Worm (Caenorhabditis elegans) whole organism, L1 larva: Measurements from ENCODE around the gene F42A10.9.

Experiments
- C04F5.9 ChIP-seq: sonication (generic microtip); optimal IDR thresholded peaks from 2 replicates; lab custom pipeline; 2016; ENCODE audit warnings: missing genetic modification characterization, missing compliant biosample characterization
- C16A3.4 ChIP-seq: fragments of 150-350 bp; optimal IDR thresholded peaks from 2 replicates; lab custom pipeline; 2014; ENCODE audit warnings: missing biosample characterization, missing genetic modification characterization
- Y116A8C.19 ChIP-seq: sonication (generic microtip); optimal IDR thresholded peaks from 2 replicates; lab custom pipeline; 2016; ENCODE audit warnings: missing compliant biosample characterization, missing genetic modification characterization, borderline replicate concordance
- aha-1 ChIP-seq: fragments of 150-350 bp; optimal IDR thresholded peaks from 2 replicates; lab custom pipeline; 2014; ENCODE audit warnings: missing biosample characterization, missing genetic modification characterization
- blmp-1 ChIP-seq: fragments of 150-350 bp; optimal IDR thresholded peaks from 2 replicates; lab custom pipeline; 2014; ENCODE audit warnings: missing biosample characterization, missing genetic modification characterization
- ceh-82 ChIP-seq, 3 experiments: fragments of 150-350 bp in 1 of 3; sonication (generic microtip) in 2 of 3; optimal IDR thresholded peaks; 2 replicates each; lab custom pipeline; 2014 to 2017; ENCODE audit warnings: missing biosample characterization in 3 of 3, missing genetic modification characterization in 3 of 3
- dpl-1 ChIP-seq, 3 experiments: fragments of 150-350 bp in 2 of 3; sonication (generic microtip) in 1 of 3; optimal IDR thresholded peaks; 2 replicates each; lab custom pipeline; 2014 to 2017; ENCODE audit warnings: missing biosample characterization in 3 of 3, missing genetic modification characterization in 3 of 3, missing genetic modification reagents in 3 of 3
- elt-3 ChIP-seq, 6 experiments: fragments of 150-350 bp in 1 of 6; sonication (generic microtip); optimal IDR thresholded peaks; 2 replicates each; lab custom pipeline; 2017 to 2018; ENCODE audit warnings: missing biosample characterization in 6 of 6, missing genetic modification characterization in 6 of 6, inconsistent platforms in 1 of 6
- fkh-4 ChIP-seq: sonication (generic microtip); optimal IDR thresholded peaks from 2 replicates; lab custom pipeline; 2016; ENCODE audit warnings: missing compliant biosample characterization, missing genetic modification characterization, borderline replicate concordance
- grh-1 ChIP-seq: fragments of 200-800 bp; sonication (Bioruptor generic); IDR thresholded peaks from 2 replicates; pipeline ENCODE4 v1.3.6; 2022; ENCODE audit warnings: missing genetic modification reagents, missing genetic modification characterization, missing compliant biosample characterization
- hpl-2 ChIP-seq: fragments of 150-350 bp; optimal IDR thresholded peaks from 2 replicates; lab custom pipeline; 2014; ENCODE audit warnings: missing biosample characterization, missing genetic modification reagents, missing genetic modification characterization
- irx-1 ChIP-seq: sonication (generic microtip); optimal IDR thresholded peaks from 2 replicates; lab custom pipeline; 2016; ENCODE audit warnings: missing genetic modification characterization, missing compliant biosample characterization
- lin-35 ChIP-seq, 2 experiments: fragments of 150-350 bp; optimal IDR thresholded peaks; 2 replicates each; lab custom pipeline; 2014; ENCODE audit warnings: missing biosample characterization in 2 of 2, missing genetic modification characterization in 2 of 2, missing genetic modification reagents in 2 of 2
- lsy-2 ChIP-seq, 2 experiments: fragments of 150-350 bp; optimal IDR thresholded peaks; 2 replicates each; lab custom pipeline; 2014; ENCODE audit warnings: missing biosample characterization in 2 of 2, missing genetic modification characterization in 2 of 2
- mdl-1 ChIP-seq, 2 experiments: fragments of 150-350 bp; optimal IDR thresholded peaks; 2 replicates each; lab custom pipeline; 2014 to 2017; ENCODE audit warnings: missing biosample characterization in 2 of 2, missing genetic modification characterization in 2 of 2, inconsistent platforms in 1 of 2
- nhr-11 ChIP-seq: fragments of 150-350 bp; optimal IDR thresholded peaks from 2 replicates; lab custom pipeline; 2014; ENCODE audit warnings: missing biosample characterization, missing genetic modification characterization
- nhr-19 ChIP-seq: fragments of 200-800 bp; sonication (Bioruptor generic); conservative IDR thresholded peaks from 2 replicates; pipeline ENCODE4 v1.3.6; 2022; ENCODE audit warnings: missing genetic modification characterization, missing compliant biosample characterization
- nhr-20 ChIP-seq: sonication (generic microtip); optimal IDR thresholded peaks from 2 replicates; lab custom pipeline; 2016; ENCODE audit warnings: mild to moderate bottlenecking, missing genetic modification characterization, missing compliant biosample characterization
- nhr-76 ChIP-seq: sonication (generic microtip); optimal IDR thresholded peaks from 2 replicates; lab custom pipeline; 2017; ENCODE audit warnings: missing biosample characterization, missing genetic modification characterization
- nhr-84 ChIP-seq: sonication (generic microtip); optimal IDR thresholded peaks from 2 replicates; lab custom pipeline; 2017; ENCODE audit warnings: missing biosample characterization, missing genetic modification characterization
- nhr-85 ChIP-seq: sonication (generic microtip); peaks from one replicate; lab custom pipeline; 2016; ENCODE audit warnings: missing genetic modification characterization, inconsistent platforms, missing compliant biosample characterization
- snpc-4 ChIP-seq: fragments of 150-350 bp; optimal IDR thresholded peaks from 2 replicates; lab custom pipeline; 2014; ENCODE audit warnings: missing biosample characterization, missing genetic modification characterization
- sup-37 ChIP-seq: fragments of 200-800 bp; sonication (Bioruptor generic); optimal IDR thresholded peaks from 2 replicates; lab custom pipeline; 2018; ENCODE audit warnings: mild to moderate bottlenecking, missing genetic modification characterization, missing compliant biosample characterization
- tbx-2 ChIP-seq: sonication (generic microtip); optimal IDR thresholded peaks from 2 replicates; lab custom pipeline; 2016; ENCODE audit warnings: missing genetic modification characterization, missing compliant biosample characterization
- unc-130 ChIP-seq: fragments of 150-350 bp; optimal IDR thresholded peaks from 2 replicates; lab custom pipeline; 2017; ENCODE audit warnings: missing biosample characterization, missing genetic modification characterization, inconsistent platforms
- zag-1 ChIP-seq: fragments of 150-350 bp; optimal IDR thresholded peaks from 2 replicates; lab custom pipeline; 2014; ENCODE audit warnings: missing biosample characterization, missing genetic modification characterization
- ztf-11 ChIP-seq, 2 experiments: sonication (generic microtip); optimal IDR thresholded peaks; 2 replicates each; lab custom pipeline; 2016 to 2017; ENCODE audit warnings: missing genetic modification characterization in 2 of 2, missing biosample characterization in 1 of 2, missing compliant biosample characterization in 1 of 2
- ztf-4 ChIP-seq: fragments of 150-350 bp; optimal IDR thresholded peaks from 2 replicates; lab custom pipeline; 2014; ENCODE audit warnings: missing biosample characterization, missing genetic modification characterization

F42A10.9 gene

DNA sequence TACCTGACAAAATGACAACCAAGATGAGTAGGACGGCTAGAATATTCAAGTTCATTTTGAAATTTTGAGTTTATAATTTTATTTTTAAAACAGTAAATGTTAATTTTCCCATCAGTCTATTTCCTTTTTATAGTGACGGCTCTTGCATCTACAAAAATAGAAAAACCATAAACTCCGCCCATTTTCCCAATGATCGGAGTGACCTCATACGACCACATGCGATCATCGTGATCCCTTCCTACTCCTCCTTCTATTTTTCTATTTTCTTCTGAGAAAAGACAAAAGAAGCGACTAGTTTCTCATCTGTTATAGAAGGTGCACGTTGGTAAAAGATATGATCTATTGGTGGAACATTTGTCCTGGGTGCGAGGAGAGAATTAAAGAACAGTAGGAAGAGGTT lies 51.1 kb downstream of the F42A10.9 start, which contains the start of gene C23G10.11 (continued):
- TF ChIP-seq tbx-2: no peak
- no peak for TF ChIP-seq sup-37 (GFP tag; lab: Kevin White, UChicago)

DNA sequence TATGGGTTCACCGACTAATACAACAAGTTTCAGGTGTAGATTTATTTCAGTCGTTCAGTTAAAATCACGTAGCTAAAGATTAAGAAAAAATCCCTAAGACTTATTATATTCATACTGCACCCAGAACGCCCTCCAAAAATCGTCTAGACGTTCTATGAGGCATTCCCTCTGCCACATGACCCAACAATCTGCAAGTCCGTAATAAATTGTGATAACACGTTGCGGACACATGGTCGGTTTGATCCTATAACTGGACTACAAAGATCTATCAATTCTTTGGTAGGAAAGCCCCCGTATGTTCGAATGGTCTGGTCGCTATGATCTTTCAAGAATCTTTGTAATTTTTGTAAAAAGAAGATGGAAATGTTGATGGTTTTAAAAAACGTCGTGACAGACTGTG lies 51.6 kb downstream of the F42A10.9 start:
- TF ChIP-seq nhr-84: no peak
- peak in 1 of 2 experiments; percentile 34 for TF ChIP-seq lsy-2 (tag; optimal IDR thresholded peaks at IDR 0.05; lab: Kevin White, UChicago)
- peak in 1 of 6 experiments; percentile 72 for TF ChIP-seq elt-3 (tag; optimal IDR thresholded peaks at IDR 0.05; lab: Kevin White, UChicago)
- no peak for TF ChIP-seq zag-1 (tag; lab: Kevin White, UChicago)
- TF ChIP-seq mdl-1 (tag; optimal IDR thresholded peaks at IDR 0.05; lab: Kevin White, UChicago): peak in 1 of 2 experiments; percentile 59
- no peak for TF ChIP-seq grh-1
- TF ChIP-seq nhr-76 (tag; lab: Kevin White, UChicago): no peak
- TF ChIP-seq C16A3.4 (tag; lab: Kevin White, UChicago): no peak
- TF ChIP-seq aha-1 (tag; lab: Kevin White, UChicago): no peak
- no peak for TF ChIP-seq irx-1 (tag; lab: Kevin White, UChicago)
- no peak for TF ChIP-seq fkh-4 (tag; lab: Kevin White, UChicago)
- no peak for TF ChIP-seq Y116A8C.19
- no peak for TF ChIP-seq C04F5.9 (tag; lab: Kevin White, UChicago)
- no peak for TF ChIP-seq ztf-11 (tag; optimal IDR thresholded peaks at IDR 0.05; lab: Kevin White, UChicago)
- TF ChIP-seq dpl-1 (GFP tag; optimal IDR thresholded peaks at IDR 0.05; lab: Kevin White, UChicago): peak in 1 of 3 experiments; percentile 13
- TF ChIP-seq nhr-19: peak; percentile 67
- TF ChIP-seq nhr-85 (tag; lab: Kevin White, UChicago): peak; percentile 47
- peak; percentile 44 for TF ChIP-seq unc-130 (tag; lab: Kevin White, UChicago)
- peak; percentile 12 for TF ChIP-seq nhr-20
- no peak for TF ChIP-seq ztf-4 (tag; lab: Kevin White, UChicago)
- peak; percentile 76 for TF ChIP-seq blmp-1 (tag; lab: Kevin White, UChicago)
- TF ChIP-seq hpl-2 (GFP tag; lab: Kevin White, UChicago): no peak
- TF ChIP-seq nhr-11: no peak
- TF ChIP-seq lin-35 (GFP tag; optimal IDR thresholded peaks at IDR 0.05; lab: Kevin White, UChicago): peak in 1 of 2 experiments; percentile 47
- TF ChIP-seq snpc-4 (tag; lab: Kevin White, UChicago): no peak

DNA sequence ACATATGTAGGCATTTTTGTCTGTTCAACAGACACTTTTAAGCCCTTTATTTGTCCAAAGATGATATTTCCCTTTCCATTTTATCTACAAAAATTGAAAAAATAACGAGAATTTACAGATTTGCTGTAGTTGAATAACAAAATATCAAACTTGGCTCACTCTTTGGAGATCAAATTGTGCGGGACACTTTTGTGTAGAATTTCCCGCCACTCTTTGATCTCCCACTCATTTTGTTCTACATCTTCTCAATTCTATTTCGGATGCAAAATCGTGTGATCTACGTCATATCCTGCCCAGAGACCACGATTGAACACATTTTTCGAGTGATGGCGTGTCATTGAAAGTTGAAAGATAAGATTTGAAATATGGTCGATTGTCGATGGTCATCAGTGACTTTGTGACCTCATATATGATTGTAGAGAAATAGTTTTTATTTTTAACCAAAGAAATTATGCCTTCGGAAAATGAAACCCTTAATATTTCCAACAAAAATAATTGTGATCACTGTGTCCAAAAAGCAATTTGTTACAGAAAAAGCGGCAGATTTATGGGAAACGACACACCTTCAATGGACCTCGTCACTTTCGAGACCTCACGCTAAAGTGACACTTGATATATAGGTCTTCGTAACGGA lies 52.6 kb downstream of the F42A10.9 start, which contains the start of gene hot-4:
Gene hot-4, plus strand, starts transcription at position 584 of the 634 bp plus-strand sequence.
- TF ChIP-seq blmp-1 (tag; lab: Kevin White, UChicago) (peak; percentile 34), hpl-2 (GFP tag; lab: Kevin White, UChicago) (no peak), ceh-82 (tag; optimal IDR thresholded peaks at IDR 0.05; lab: Kevin White, UChicago) (no peak)
